Worm (Caenorhabditis elegans) whole organism, L2 larva: ENCODE results near the gene C47E8.3.

Source experiments
- C34F6.9 ChIP-seq: fragments of 150-350 bp; optimal IDR thresholded peaks from 2 replicates; lab custom pipeline; 2014; ENCODE audit warnings: missing biosample characterization, missing genetic modification characterization
- F13H6.1 ChIP-seq: sonication (generic microtip); optimal IDR thresholded peaks from 2 replicates; lab custom pipeline; 2016; ENCODE audit warnings: missing genetic modification characterization, missing compliant biosample characterization
- R02D3.7 ChIP-seq: fragments of 150-350 bp; optimal IDR thresholded peaks from 2 replicates; lab custom pipeline; 2014; ENCODE audit warnings: missing biosample characterization, missing genetic modification characterization
- Y55F3AM.14 ChIP-seq: fragments of 200-800 bp; sonication (Bioruptor generic); optimal IDR thresholded peaks from 2 replicates; lab custom pipeline; 2018; ENCODE audit warnings: mild to moderate bottlenecking, missing genetic modification characterization, missing compliant biosample characterization
- ZK546.5 ChIP-seq: sonication (generic microtip); optimal IDR thresholded peaks from 2 replicates; lab custom pipeline; 2017; ENCODE audit warnings: missing biosample characterization, missing genetic modification characterization
- alr-1 ChIP-seq: fragments of 150-350 bp; optimal IDR thresholded peaks from 2 replicates; lab custom pipeline; 2014; ENCODE audit warnings: missing biosample characterization, missing genetic modification characterization
- aly-2 ChIP-seq: fragments of 150-350 bp; optimal IDR thresholded peaks from 2 replicates; lab custom pipeline; 2014; ENCODE audit warnings: missing biosample characterization, missing genetic modification characterization
- ama-1 ChIP-seq: fragments of 150-350 bp; optimal IDR thresholded peaks from 2 replicates; lab custom pipeline; 2018; ENCODE audit warnings: inconsistent platforms
- blmp-1 ChIP-seq: sonication (generic microtip); optimal IDR thresholded peaks from 2 replicates; lab custom pipeline; 2017; ENCODE audit warnings: missing genetic modification characterization, mild to moderate bottlenecking, missing compliant biosample characterization, antibody characterized with exemption, moderate library complexity; ENCODE audit not compliant: insufficient read depth
- ceh-16 ChIP-seq: fragments of 150-350 bp; optimal IDR thresholded peaks from 2 replicates; lab custom pipeline; 2014; ENCODE audit warnings: missing biosample characterization, missing genetic modification characterization
- ceh-82 ChIP-seq: fragments of 150-350 bp; optimal IDR thresholded peaks from 2 replicates; lab custom pipeline; 2014; ENCODE audit warnings: missing biosample characterization, missing genetic modification characterization
- crh-2 ChIP-seq: sonication (generic microtip); optimal IDR thresholded peaks from 2 replicates; lab custom pipeline; 2017; ENCODE audit warnings: missing biosample characterization, missing genetic modification characterization
- dmd-4 ChIP-seq: sonication (generic microtip); optimal IDR thresholded peaks from 2 replicates; lab custom pipeline; 2017; ENCODE audit warnings: missing biosample characterization, missing genetic modification characterization
- egl-27 ChIP-seq: sonication (generic microtip); optimal IDR thresholded peaks from 3 replicates; lab custom pipeline; 2017; ENCODE audit warnings: missing biosample characterization, missing genetic modification reagents, missing genetic modification characterization
- elt-1 ChIP-seq: fragments of 150-350 bp; optimal IDR thresholded peaks from 2 replicates; lab custom pipeline; 2014; ENCODE audit warnings: missing biosample characterization, missing genetic modification characterization
- elt-3 ChIP-seq: sonication (generic microtip); optimal IDR thresholded peaks from 2 replicates; lab custom pipeline; 2017; ENCODE audit warnings: missing biosample characterization, missing genetic modification characterization
- fos-1 ChIP-seq: fragments of 150-350 bp; optimal IDR thresholded peaks from 2 replicates; lab custom pipeline; 2014; ENCODE audit warnings: missing biosample characterization, missing genetic modification characterization
- gmeb-1 ChIP-seq: fragments of 150-350 bp; optimal IDR thresholded peaks from 2 replicates; lab custom pipeline; 2014; ENCODE audit warnings: missing biosample characterization, missing genetic modification characterization
- lin-11 ChIP-seq: fragments of 150-350 bp; sonication (generic microtip); optimal IDR thresholded peaks from 2 replicates; lab custom pipeline; 2014; ENCODE audit warnings: missing biosample characterization, missing genetic modification characterization, inconsistent platforms, mixed read lengths
- lin-13 ChIP-seq: fragments of 150-350 bp; optimal IDR thresholded peaks from 2 replicates; lab custom pipeline; 2014; ENCODE audit warnings: missing biosample characterization, missing genetic modification reagents, missing genetic modification characterization
- lin-39 ChIP-seq: fragments of 150-350 bp; optimal IDR thresholded peaks from 2 replicates; lab custom pipeline; 2014; ENCODE audit warnings: missing biosample characterization, missing genetic modification reagents, missing genetic modification characterization
- lsy-2 ChIP-seq, 2 experiments: fragments of 150-350 bp in 1 of 2; sonication (generic microtip) in 1 of 2; optimal IDR thresholded peaks; 2 replicates each; lab custom pipeline; 2014 to 2017; ENCODE audit warnings: missing biosample characterization in 2 of 2, missing genetic modification characterization in 2 of 2
- mab-5 ChIP-seq: fragments of 150-350 bp; optimal IDR thresholded peaks from 2 replicates; lab custom pipeline; 2014; ENCODE audit warnings: missing biosample characterization, missing genetic modification characterization
- mbf-1 ChIP-seq: sonication (generic microtip); optimal IDR thresholded peaks from 2 replicates; lab custom pipeline; 2017; ENCODE audit warnings: missing biosample characterization, missing genetic modification characterization
- mdl-1 ChIP-seq, 2 experiments: fragments of 150-350 bp in 1 of 2; sonication (generic microtip) in 1 of 2; optimal IDR thresholded peaks; 2 replicates each; lab custom pipeline; 2017; ENCODE audit warnings: missing biosample characterization in 2 of 2, missing genetic modification characterization in 2 of 2
- nhr-10 ChIP-seq: sonication (generic microtip); optimal IDR thresholded peaks from 2 replicates; lab custom pipeline; 2017; ENCODE audit warnings: missing biosample characterization, missing genetic modification characterization
- nhr-11 ChIP-seq: fragments of 150-350 bp; optimal IDR thresholded peaks from 2 replicates; lab custom pipeline; 2014; ENCODE audit warnings: missing biosample characterization, missing genetic modification characterization
- nhr-12 ChIP-seq: fragments of 150-350 bp; optimal IDR thresholded peaks from 2 replicates; lab custom pipeline; 2014; ENCODE audit warnings: missing biosample characterization, missing genetic modification characterization
- nhr-129 ChIP-seq: fragments of 150-350 bp; optimal IDR thresholded peaks from 2 replicates; lab custom pipeline; 2014; ENCODE audit warnings: missing biosample characterization, missing genetic modification characterization
- nhr-21 ChIP-seq: fragments of 150-350 bp; optimal IDR thresholded peaks from 2 replicates; lab custom pipeline; 2014; ENCODE audit warnings: missing biosample characterization, missing genetic modification characterization
- nhr-23 ChIP-seq: fragments of 150-350 bp; optimal IDR thresholded peaks from 2 replicates; lab custom pipeline; 2014; ENCODE audit warnings: missing biosample characterization, missing genetic modification reagents, missing genetic modification characterization
- nhr-237 ChIP-seq: fragments of 150-350 bp; optimal IDR thresholded peaks from 2 replicates; lab custom pipeline; 2014; ENCODE audit warnings: missing biosample characterization, missing genetic modification characterization
- nhr-25 ChIP-seq: fragments of 150-350 bp; sonication (generic microtip); optimal IDR thresholded peaks from 3 replicates; lab custom pipeline; 2014; ENCODE audit warnings: missing biosample characterization, missing genetic modification characterization
- nhr-6 ChIP-seq: fragments of 150-350 bp; optimal IDR thresholded peaks from 2 replicates; lab custom pipeline; 2014; ENCODE audit warnings: missing biosample characterization, missing genetic modification characterization
- nhr-77 ChIP-seq: fragments of 150-350 bp; optimal IDR thresholded peaks from 2 replicates; lab custom pipeline; 2014; ENCODE audit warnings: missing biosample characterization, missing genetic modification characterization
- peb-1 ChIP-seq: fragments of 150-350 bp; optimal IDR thresholded peaks from 2 replicates; lab custom pipeline; 2014; ENCODE audit warnings: missing biosample characterization, missing genetic modification characterization
- sem-4 ChIP-seq: fragments of 150-350 bp; optimal IDR thresholded peaks from 2 replicates; lab custom pipeline; 2014; ENCODE audit warnings: missing biosample characterization, missing genetic modification reagents, missing genetic modification characterization
- skn-1 ChIP-seq: sonication (generic microtip); optimal IDR thresholded peaks from 2 replicates; lab custom pipeline; 2017; ENCODE audit warnings: missing biosample characterization, missing genetic modification characterization
- sma-3 ChIP-seq: sonication (generic microtip); optimal IDR thresholded peaks from 2 replicates; lab custom pipeline; 2016; ENCODE audit warnings: missing genetic modification reagents, missing genetic modification characterization, missing compliant biosample characterization
- sma-9 ChIP-seq, 2 experiments: fragments of 150-350 bp in 1 of 2; sonication (generic microtip) in 1 of 2; optimal IDR thresholded peaks; 2 replicates each; lab custom pipeline; 2014 to 2016; ENCODE audit warnings: missing genetic modification characterization in 2 of 2, mild to moderate bottlenecking in 1 of 2, missing biosample characterization in 1 of 2, missing compliant biosample characterization in 1 of 2, missing genetic modification reagents in 1 of 2, moderate library complexity in 1 of 2
- snpc-4 ChIP-seq: fragments of 150-350 bp; optimal IDR thresholded peaks from 2 replicates; lab custom pipeline; 2014; ENCODE audit warnings: missing biosample characterization, missing genetic modification characterization
- unc-39 ChIP-seq: fragments of 150-350 bp; optimal IDR thresholded peaks from 2 replicates; lab custom pipeline; 2014; ENCODE audit warnings: missing biosample characterization, missing genetic modification characterization
- unc-55 ChIP-seq: fragments of 150-350 bp; sonication (generic microtip); optimal IDR thresholded peaks from 3 replicates; lab custom pipeline; 2014; ENCODE audit warnings: missing biosample characterization, missing genetic modification reagents, missing genetic modification characterization
- unc-62 ChIP-seq: fragments of 150-350 bp; optimal IDR thresholded peaks from 2 replicates; lab custom pipeline; 2014; ENCODE audit warnings: missing biosample characterization, missing genetic modification reagents, missing genetic modification characterization
- zag-1 ChIP-seq: fragments of 150-350 bp; optimal IDR thresholded peaks from 2 replicates; lab custom pipeline; 2014; ENCODE audit warnings: missing biosample characterization, missing genetic modification characterization
- ztf-1 ChIP-seq: fragments of 200-800 bp; sonication (Bioruptor generic); conservative IDR thresholded peaks from 2 replicates; pipeline ENCODE4 v1.3.6; 2022; ENCODE audit warnings: missing genetic modification characterization, missing compliant biosample characterization
- ztf-11 ChIP-seq: sonication (generic microtip); optimal IDR thresholded peaks from 2 replicates; lab custom pipeline; 2017; ENCODE audit warnings: missing biosample characterization, missing genetic modification characterization
- ztf-4 ChIP-seq: fragments of 150-350 bp; optimal IDR thresholded peaks from 2 replicates; lab custom pipeline; 2014; ENCODE audit warnings: missing biosample characterization, missing genetic modification characterization

The C47E8.3 gene

DNA sequence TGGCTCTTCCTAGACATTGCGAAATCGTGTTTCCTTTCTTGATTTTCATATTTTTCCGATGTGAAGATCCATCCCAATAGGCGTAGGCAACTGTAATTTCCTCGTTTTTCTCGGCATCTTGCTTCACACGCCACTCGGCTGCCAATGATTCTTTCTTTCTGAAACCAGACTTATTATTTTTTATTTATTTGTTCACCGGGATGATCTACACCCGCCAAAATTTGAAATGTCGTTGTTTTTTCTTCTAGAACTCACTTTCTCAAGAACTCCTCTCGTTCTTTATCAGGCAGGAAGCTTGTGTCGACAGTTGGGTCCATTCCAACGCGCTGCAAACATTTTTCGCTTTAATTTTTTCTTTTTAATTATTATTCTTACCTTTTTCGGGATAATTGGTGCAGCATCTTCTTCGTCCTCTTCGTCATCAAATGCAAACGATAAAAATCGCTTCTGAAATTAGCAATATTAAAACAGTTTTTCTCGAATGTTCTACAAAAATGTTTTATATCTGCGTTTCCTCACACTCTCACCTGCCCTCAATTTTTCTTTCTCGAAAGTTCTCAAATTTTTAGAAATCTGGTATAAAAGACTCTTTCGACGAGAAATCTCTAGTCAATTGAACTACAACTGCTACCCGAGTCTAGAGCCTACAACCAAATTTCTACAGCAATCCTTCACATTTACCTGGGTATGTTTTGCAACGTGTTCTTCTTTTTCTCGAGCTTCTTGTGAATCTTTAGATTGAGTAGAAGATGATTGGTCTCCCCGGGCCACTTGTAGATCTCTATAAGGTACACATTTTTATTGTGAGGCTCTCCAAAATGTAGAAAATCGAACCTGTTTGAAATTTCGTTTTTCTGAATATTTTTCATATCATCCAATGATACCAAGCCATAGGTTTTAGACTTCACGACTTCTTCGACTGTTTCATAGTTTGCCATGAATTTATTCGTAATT lies 4.5 kb downstream of the C47E8.3 start, which contains the start of gene hsp-90:
Gene hsp-90 (plus strand): TSS at position 560 of the 954 bp plus-strand sequence.
- TF ChIP-seq C34F6.9 (peak; percentile 55), ama-1 (lab: Kevin White, UChicago) (peak; percentile 84), egl-27 (tag; lab: Kevin White, UChicago) (no peak)

DNA sequence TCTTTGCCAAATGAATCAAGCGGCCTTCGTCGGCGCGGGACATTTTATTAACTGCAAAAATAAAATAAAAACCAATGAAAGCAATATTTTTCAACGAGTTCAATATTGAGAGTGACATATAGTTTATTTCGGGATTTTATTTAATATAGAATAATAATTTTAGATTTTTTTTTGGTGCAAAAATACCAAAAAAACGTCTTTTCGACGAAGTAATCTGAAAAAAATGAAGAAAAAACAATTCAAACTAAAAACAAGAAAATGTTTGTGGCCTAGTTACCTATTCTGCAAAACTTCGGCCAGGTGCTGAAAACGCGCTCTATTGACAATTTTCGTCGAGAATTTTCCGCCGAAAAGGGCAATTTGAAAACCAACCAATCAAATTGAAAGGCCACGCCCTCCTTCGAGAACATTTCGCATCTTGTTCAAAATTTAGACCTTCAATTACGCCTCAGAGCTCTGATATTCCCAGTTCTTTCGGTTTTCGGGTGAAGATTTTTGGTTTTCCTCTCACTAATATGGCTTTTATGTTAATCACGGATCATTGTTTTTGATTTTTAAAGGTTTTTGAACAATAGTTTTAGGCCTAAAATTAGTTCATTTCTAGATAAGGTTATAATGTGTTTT lies 5.4 kb downstream of the C47E8.3 start, which contains the start of gene C47E8.4:
Gene C47E8.4 (minus strand): TSS at position 51 of the 624 bp plus-strand sequence.
- TF ChIP-seq dmd-4 (tag; lab: Kevin White, UChicago) (peak; percentile 65), elt-1 (no peak), snpc-4 (peak; percentile 90), sma-3 (GFP tag; lab: Kevin White, UChicago) (peak; percentile 99), lin-39 (peak; percentile 68), nhr-23 (no peak), nhr-21 (tag; lab: Kevin White, UChicago) (peak; percentile 98), nhr-11 (no peak), nhr-6 (tag; lab: Kevin White, UChicago) (no peak), lin-13 (GFP tag; lab: Kevin White, UChicago) (peak; percentile 97), ceh-16 (tag; lab: Kevin White, UChicago) (peak; percentile 73), egl-27 (tag; lab: Kevin White, UChicago) (peak; percentile 95), nhr-237 (tag; lab: Kevin White, UChicago) (peak; percentile 75), ZK546.5 (tag; lab: Kevin White, UChicago) (peak; percentile 70), unc-39 (no peak), sma-9 (GFP tag; optimal IDR thresholded peaks at IDR 0.05; lab: Kevin White, UChicago) (peak; percentile 99), sma-9 (tag; optimal IDR thresholded peaks at IDR 0.05; lab: Kevin White, UChicago) (no peak), blmp-1 (tag; lab: Kevin White, UChicago) (peak; percentile 89), sem-4 (peak; percentile 98), R02D3.7 (tag; lab: Kevin White, UChicago) (peak; percentile 81), crh-2 (peak; percentile 98), nhr-12 (tag; lab: Kevin White, UChicago) (peak; percentile 46), nhr-77 (tag; lab: Kevin White, UChicago) (peak; percentile 83), alr-1 (tag; lab: Kevin White, UChicago) (no peak), mab-5 (tag; lab: Kevin White, UChicago) (peak; percentile 97), mbf-1 (peak; percentile 54), peb-1 (no peak), fos-1 (peak; percentile 89), lin-11 (tag; lab: Kevin White, UChicago) (peak; percentile 96), gmeb-1 (tag; lab: Kevin White, UChicago) (peak; percentile 95), aly-2 (tag; lab: Kevin White, UChicago) (no peak), lsy-2 (tag; optimal IDR thresholded peaks at IDR 0.05; lab: Kevin White, UChicago) (peak; percentile 97 to 98), skn-1 (peak; percentile 93), unc-55 (peak; percentile 99), elt-3 (tag; lab: Kevin White, UChicago) (no peak), F13H6.1 (tag; lab: Kevin White, UChicago) (peak; percentile 98), ztf-4 (tag; lab: Kevin White, UChicago) (peak; percentile 98), ceh-82 (tag; lab: Kevin White, UChicago) (peak; percentile 61), Y55F3AM.14 (peak; percentile 94), mdl-1 (tag; optimal IDR thresholded peaks at IDR 0.05; lab: Kevin White, UChicago) (peak; percentile 11 to 74), nhr-10 (peak; percentile 92), zag-1 (tag; lab: Kevin White, UChicago) (peak; percentile 93), ama-1 (lab: Kevin White, UChicago) (peak; percentile 93), ztf-11 (tag; lab: Kevin White, UChicago) (peak; percentile 68), nhr-25 (tag; lab: Kevin White, UChicago) (peak; percentile 98), nhr-129 (tag; lab: Kevin White, UChicago) (peak; percentile 97), unc-62 (GFP tag; lab: Kevin White, UChicago) (peak; percentile 83), C34F6.9 (peak; percentile 99), ztf-1 (GFP tag; lab: Robert Waterston, UW) (peak; percentile 91; the same call in 1 of the 2 replicates)
